Worm (Caenorhabditis elegans): ENCODE results near the gene garr-1.
A peak's percentile ranks its signal among the peaks of the same experiment; 100 is the strongest.

garr-1 gene

DNA sequence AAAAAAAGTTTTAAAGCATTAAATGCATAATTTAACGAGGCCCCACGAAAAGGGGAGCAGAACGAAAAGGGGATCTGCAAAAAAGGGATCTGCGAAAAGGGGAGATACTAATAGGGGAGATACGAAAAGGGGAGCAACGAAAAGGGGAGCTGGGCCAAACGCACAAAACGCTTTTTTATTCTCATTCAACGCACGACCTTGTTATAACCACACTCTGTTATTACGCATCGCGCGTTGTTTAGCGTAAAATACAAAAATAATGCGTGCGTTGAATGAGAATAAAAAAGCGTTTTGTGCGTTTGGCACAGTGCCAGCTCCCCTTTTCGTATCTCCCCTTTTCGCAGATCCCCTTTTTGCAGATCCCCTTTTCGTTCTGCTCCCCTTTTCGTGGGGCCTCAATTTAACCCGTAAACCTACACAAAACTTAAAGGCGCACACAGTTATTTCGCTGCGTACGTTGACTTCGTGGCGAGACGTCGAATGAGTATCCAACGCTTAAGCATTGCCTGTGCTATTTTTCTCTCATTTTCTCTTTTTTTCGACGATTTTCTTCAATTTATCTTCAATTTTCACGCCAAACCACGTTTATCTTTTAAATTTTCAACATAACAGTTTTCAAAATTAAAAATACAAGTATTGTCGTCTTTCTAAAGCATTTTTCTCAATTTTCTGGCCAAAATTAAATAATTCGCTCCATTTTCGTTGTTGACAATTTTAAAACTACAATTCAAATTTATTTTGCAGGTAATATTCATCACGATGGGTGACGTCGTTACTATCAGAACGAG, 40.6 kb upstream of the garr-1 start, which contains the start of gene rps-24 (continued):
- peak; percentile 78 for TF ChIP-seq blmp-1 (tag; optimal IDR thresholded peaks at IDR 0.05)
- peak; percentile 81 for TF ChIP-seq C04F5.9 (tag; optimal IDR thresholded peaks at IDR 0.05)
- TF ChIP-seq nhr-90 (tag; optimal IDR thresholded peaks at IDR 0.05; ENCODE audit: poor library complexity), result peak; percentile 96
- TF ChIP-seq nhr-20 (tag; optimal IDR thresholded peaks at IDR 0.05), result peak; percentile 91
- peak; percentile 92 for TF ChIP-seq lir-3 (tag; optimal IDR thresholded peaks at IDR 0.05; ENCODE audit: poor library complexity)
- TF ChIP-seq fos-1 (tag; optimal IDR thresholded peaks at IDR 0.05), result peak; percentile 80
- peak; percentile 94 for TF ChIP-seq tbx-2 (tag; optimal IDR thresholded peaks at IDR 0.05)
- peak; percentile 96 for TF ChIP-seq ceh-88 (GFP tag; IDR thresholded peaks at IDR 0.05)
- TF ChIP-seq lin-39 (tag; optimal IDR thresholded peaks at IDR 0.05), result peak; percentile 43
- TF ChIP-seq elt-3 (tag; optimal IDR thresholded peaks at IDR 0.05), result peak in 3 of 6 experiments; percentile 39 to 80 (median 73)
- TF ChIP-seq mep-1 (tag; optimal IDR thresholded peaks at IDR 0.05), result peak; percentile 89
- peak; percentile 92 for TF ChIP-seq C16A3.4 (tag; optimal IDR thresholded peaks at IDR 0.05)
- peak; percentile 97 for TF ChIP-seq nhr-47 (tag; optimal IDR thresholded peaks at IDR 0.05)

- no peak for TF ChIP-seq alr-1 (tag; optimal IDR thresholded peaks at IDR 0.05; ENCODE audit: borderline replicate concordance)
Observed at ce11 chrIV:386576-386975, 39.4 kb upstream of the garr-1 start, which contains the start of gene T07A9.14. TSS of gene T07A9.14 (plus strand) at chrIV:386699.

DNA sequence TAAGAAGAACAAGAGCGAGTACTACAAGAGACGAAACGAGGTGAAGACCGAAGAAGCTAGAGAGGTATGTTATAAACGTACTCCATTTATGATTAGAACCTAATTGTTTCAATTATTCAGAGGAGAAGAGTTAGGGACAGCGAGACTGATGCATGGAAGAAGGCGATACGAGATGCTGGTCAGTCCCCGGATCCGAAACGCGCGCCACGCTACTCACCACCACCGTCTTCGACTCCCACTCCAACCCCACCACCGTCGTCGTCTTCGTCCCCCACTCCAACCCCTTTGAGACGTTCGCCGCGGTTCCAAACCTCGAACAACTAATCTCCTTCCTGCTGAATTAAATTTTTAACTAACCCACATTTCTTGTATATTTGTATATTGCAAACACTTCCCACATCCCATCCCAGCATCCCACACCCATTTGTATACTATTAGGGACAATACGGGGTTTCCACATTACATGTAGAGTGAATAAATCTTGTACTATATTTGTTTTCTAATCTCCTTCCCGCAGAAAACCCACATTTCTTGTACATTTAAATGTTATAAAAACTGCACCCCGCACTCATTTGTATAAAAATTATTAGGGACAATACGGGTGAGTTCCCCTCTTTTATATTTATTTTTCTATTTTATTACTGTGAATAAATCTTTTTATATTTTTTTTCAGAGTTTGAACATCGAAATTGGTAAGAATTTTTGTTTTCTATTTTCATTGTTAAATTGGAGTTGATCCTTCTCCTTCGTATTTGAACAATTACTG, 38.5 kb upstream of the garr-1 start:
- TF ChIP-seq sup-37 (GFP tag; optimal IDR thresholded peaks at IDR 0.05), result no peak
- TF ChIP-seq mdl-1 (tag; optimal IDR thresholded peaks at IDR 0.05), result no peak
- TF ChIP-seq efl-1 (optimal IDR thresholded peaks at IDR 0.05), result no peak
- TF ChIP-seq efl-1 (GFP tag; optimal IDR thresholded peaks at IDR 0.05 in 1 of 2), result peak in 1 of 2 experiments; percentile 10

ce11 chrIV:388073-388472, 37.9 kb upstream of the garr-1 start, which contains the start of gene ssna-1:
TSS of gene ssna-1 (plus strand) at chrIV:388084.
- TF ChIP-seq efl-1 (optimal IDR thresholded peaks at IDR 0.05), result no peak
- peak in 1 of 2 experiments; percentile 30 for TF ChIP-seq efl-1 (GFP tag; optimal IDR thresholded peaks at IDR 0.05 in 1 of 2)
- TF ChIP-seq zip-4 (GFP tag; optimal IDR thresholded peaks at IDR 0.05), result no peak
- peak in 1 of 2 experiments; percentile 26 for TF ChIP-seq lsy-2 (tag; optimal IDR thresholded peaks at IDR 0.05)

DNA sequence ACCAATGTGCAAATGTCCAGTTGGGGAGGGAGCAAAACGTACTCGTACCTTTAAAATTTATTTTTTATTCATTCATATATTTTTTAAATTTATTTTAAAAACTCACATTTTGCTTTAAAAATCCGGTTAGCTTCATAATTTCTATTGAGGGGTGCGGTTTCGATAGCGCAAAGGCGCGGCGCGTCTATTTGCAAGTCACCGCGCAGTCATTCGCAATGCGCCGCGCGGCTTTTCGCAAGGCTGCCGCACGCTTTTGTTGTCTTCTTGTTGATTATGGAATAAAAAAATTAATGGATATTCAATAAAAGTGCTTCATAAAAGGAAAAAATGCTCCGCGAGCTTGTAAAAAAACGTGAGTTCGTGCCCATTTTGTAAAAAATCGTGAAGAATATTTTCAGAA, 35.7 kb upstream of the garr-1 start, which contains the start of the genes ears-2 and uncp-18:
Gene ears-2, minus strand, starts transcription at position 190 of the 400 bp plus-strand sequence.
Gene uncp-18, plus strand, starts transcription at position 282 of the 400 bp plus-strand sequence.
- TF ChIP-seq mdl-1 (tag; optimal IDR thresholded peaks at IDR 0.05), result peak in 1 of 2 experiments; percentile 64
- TF ChIP-seq unc-30 (tag; optimal IDR thresholded peaks at IDR 0.05), result no peak
- TF ChIP-seq alr-1 (tag; optimal IDR thresholded peaks at IDR 0.05; ENCODE audit: borderline replicate concordance), result no peak
- peak; percentile 94 for TF ChIP-seq lsy-2 (tag; optimal IDR thresholded peaks at IDR 0.05)
- TF ChIP-seq lin-14 (GFP tag; optimal IDR thresholded peaks at IDR 0.05), result peak; percentile 88
- TF ChIP-seq swsn-7 (tag; optimal IDR thresholded peaks at IDR 0.05), result peak; percentile 95
- peak; percentile 77 for TF ChIP-seq ceh-8 (GFP tag; optimal IDR thresholded peaks at IDR 0.05)
- TF ChIP-seq nhr-11 (tag; optimal IDR thresholded peaks at IDR 0.05), result peak; percentile 52
- TF ChIP-seq sup-37 (GFP tag; optimal IDR thresholded peaks at IDR 0.05), result peak; percentile 70
- peak; percentile 92 for TF ChIP-seq xbp-1 (tag; optimal IDR thresholded peaks at IDR 0.05)
- TF ChIP-seq unc-130 (tag; optimal IDR thresholded peaks at IDR 0.05), result peak; percentile 97
- peak; percentile 86 for TF ChIP-seq fkh-8 (tag; optimal IDR thresholded peaks at IDR 0.05)
- TF ChIP-seq lin-13 (GFP tag; optimal IDR thresholded peaks at IDR 0.05), result peak; percentile 83
- TF ChIP-seq egl-13 (tag; optimal IDR thresholded peaks at IDR 0.05), result peak; percentile 84
- peak; percentile 93 for TF ChIP-seq dsc-1 (tag; optimal IDR thresholded peaks at IDR 0.05)
- peak; percentile 63 for TF ChIP-seq lin-39 (tag; optimal IDR thresholded peaks at IDR 0.05)
- TF ChIP-seq mab-9 (GFP tag; IDR thresholded peaks at IDR 0.05), result peak; percentile 64; the same call in 1 of the 2 replicates
- peak; percentile 95 for TF ChIP-seq nhr-71 (tag; optimal IDR thresholded peaks at IDR 0.05)
- peak; percentile 93 for TF ChIP-seq tbx-2 (tag; optimal IDR thresholded peaks at IDR 0.05)
- peak; percentile 94 for TF ChIP-seq snu-23 (GFP tag; optimal IDR thresholded peaks at IDR 0.05)
- no peak for TF ChIP-seq unc-62 (GFP tag; optimal IDR thresholded peaks at IDR 0.05)
- peak; percentile 87 for TF ChIP-seq vab-15 (tag; optimal IDR thresholded peaks at IDR 0.05)
- TF ChIP-seq C34B4.2 (tag; optimal IDR thresholded peaks at IDR 0.05), result no peak
- peak; percentile 67 for TF ChIP-seq F16B12.6 (tag; optimal IDR thresholded peaks at IDR 0.05)
- TF ChIP-seq ces-1 (GFP tag; optimal IDR thresholded peaks at IDR 0.05), result no peak
- peak; percentile 5 for TF ChIP-seq ama-1 (optimal IDR thresholded peaks at IDR 0.05)
- no peak for TF ChIP-seq ceh-63 (GFP tag; optimal IDR thresholded peaks at IDR 0.05)
